Fruit fly (Drosophila melanogaster) whole organism, adult: ENCODE results near the gene CG14205.

Experiments used
- CG12768 ChIP-seq: fragments of 200-800 bp; sonication (Bioruptor generic); optimal IDR thresholded peaks from 2 replicates; lab custom pipeline; 2017; ENCODE audit warnings: missing biosample characterization, missing genetic modification characterization, mild to moderate bottlenecking, moderate library complexity, missing genetic modification reagents
- CG14711 ChIP-seq: fragments of 200-800 bp; sonication (Bioruptor generic); optimal IDR thresholded peaks from 2 replicates; lab custom pipeline; 2018; ENCODE audit warnings: missing biosample characterization, mild to moderate bottlenecking, missing genetic modification characterization, moderate library complexity
- CG5204 ChIP-seq: fragments of 200-800 bp; sonication (Bioruptor generic); optimal IDR thresholded peaks from 2 replicates; lab custom pipeline; 2016; ENCODE audit warnings: missing biosample characterization, missing genetic modification characterization
- Clk ChIP-seq: fragments of 200-800 bp; sonication (Bioruptor generic); optimal IDR thresholded peaks from 2 replicates; lab custom pipeline; 2017; ENCODE audit warnings: missing biosample characterization, missing genetic modification characterization
- bab1 ChIP-seq: fragments of 200-800 bp; sonication (Bioruptor generic); optimal IDR thresholded peaks from 3 replicates; lab custom pipeline; 2019; ENCODE audit warnings: missing biosample characterization, mild to moderate bottlenecking, missing genetic modification characterization, moderate library complexity
- ovo ChIP-seq: fragments of 200-800 bp; sonication (Bioruptor generic); optimal IDR thresholded peaks from 2 replicates; lab custom pipeline; 2016; ENCODE audit warnings: missing biosample characterization, missing genetic modification characterization
- tj ChIP-seq: fragments of 200-800 bp; sonication (Bioruptor generic); optimal IDR thresholded peaks from 3 replicates; lab custom pipeline; 2017; ENCODE audit warnings: missing biosample characterization, mild to moderate bottlenecking, missing genetic modification characterization, moderate library complexity
- toe ChIP-seq: fragments of 200-800 bp; sonication (Bioruptor generic); optimal IDR thresholded peaks from 2 replicates; lab custom pipeline; 2016; ENCODE audit warnings: missing biosample characterization, missing genetic modification characterization

DNA sequence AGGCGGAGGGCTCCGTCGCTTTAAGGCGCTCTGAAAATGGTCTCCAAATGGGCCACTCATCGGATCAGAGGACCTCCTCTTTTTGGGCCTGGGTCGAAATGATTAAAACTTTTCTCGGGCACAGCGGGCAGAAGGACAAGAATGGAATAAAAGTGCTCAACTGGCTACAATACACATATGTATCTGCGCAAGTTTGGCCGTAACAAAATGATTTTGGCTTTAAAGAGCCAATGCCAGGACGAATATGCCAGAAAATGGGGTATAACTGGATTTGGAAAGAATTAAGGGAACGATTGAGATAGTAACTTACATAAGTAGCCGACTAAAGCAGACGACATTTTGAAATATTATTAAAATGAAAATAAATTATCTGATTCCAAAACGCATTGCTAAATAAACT lies 45.0 kb upstream of the CG14205 start, which contains the start of gene CG32532:
- no peak for TF ChIP-seq CG12768
- no peak for TF ChIP-seq ovo (GFP tag; lab: Kevin White, UChicago)
- no peak for TF ChIP-seq CG5204 (GFP tag; lab: Kevin White, UChicago)
- TF ChIP-seq bab1 (GFP tag; lab: Kevin White, UChicago): no peak
- no peak for TF ChIP-seq CG14711
- no peak for TF ChIP-seq Clk (GFP tag; lab: Kevin White, UChicago)
- no peak for TF ChIP-seq tj
- no peak for TF ChIP-seq toe (GFP tag; lab: Kevin White, UChicago)
